Fruit fly (Drosophila melanogaster) whole organism, embryonic: Measurements from ENCODE around the gene CG13114.

Source experiments
- Ada2b ChIP-seq: fragments of 200-800 bp; sonication (Bioruptor generic); IDR thresholded peaks from 2 replicates; pipeline ENCODE4 v1.3.6; 2022; ENCODE audit warnings: missing biosample characterization, missing genetic modification characterization
- CG1024 ChIP-seq: fragments of 200-800 bp; sonication (Bioruptor generic); IDR thresholded peaks from 2 replicates; pipeline ENCODE4 v1.3.6; 2022; ENCODE audit warnings: missing biosample characterization, missing genetic modification characterization
- CG10267 ChIP-seq: fragments of 200-800 bp; sonication (Bioruptor generic); optimal IDR thresholded peaks from 2 replicates; lab custom pipeline; 2018; ENCODE audit warnings: missing biosample characterization, mild to moderate bottlenecking, missing genetic modification characterization, moderate library complexity
- CG10321 ChIP-seq: fragments of 200-800 bp; sonication (Bioruptor generic); IDR thresholded peaks from 2 replicates; pipeline ENCODE4 v1.3.6; 2022; ENCODE audit warnings: missing biosample characterization, missing genetic modification characterization
- CG12942 ChIP-seq: fragments of 200-800 bp; sonication (Bioruptor generic); optimal IDR thresholded peaks from 3 replicates; lab custom pipeline; 2016; ENCODE audit warnings: missing biosample characterization, missing genetic modification characterization
- CG14441 ChIP-seq: fragments of 200-800 bp; sonication (Bioruptor generic); IDR thresholded peaks from 2 replicates; pipeline ENCODE4 v1.3.6; 2022; ENCODE audit warnings: missing biosample characterization, missing genetic modification characterization
- CG16815 ChIP-seq: fragments of 200-800 bp; sonication (Bioruptor generic); optimal IDR thresholded peaks from 3 replicates; lab custom pipeline; 2017; ENCODE audit warnings: missing biosample characterization, mild to moderate bottlenecking, missing genetic modification characterization
- CG18476 ChIP-seq: fragments of 200-800 bp; sonication (Bioruptor generic); optimal IDR thresholded peaks from 2 replicates; lab custom pipeline; 2016; ENCODE audit warnings: missing biosample characterization, mild to moderate bottlenecking, missing genetic modification characterization
- CG2202 ChIP-seq: fragments of 200-800 bp; sonication (Bioruptor generic); optimal IDR thresholded peaks from 2 replicates; lab custom pipeline; 2018; ENCODE audit warnings: missing biosample characterization, mild to moderate bottlenecking, missing genetic modification characterization
- CG30403 ChIP-seq: fragments of 200-800 bp; sonication (Bioruptor generic); optimal IDR thresholded peaks from 3 replicates; lab custom pipeline; 2016; ENCODE audit warnings: missing biosample characterization, missing genetic modification characterization
- CG31365 ChIP-seq: fragments of 200-800 bp; sonication (Bioruptor generic); optimal IDR thresholded peaks from 2 replicates; lab custom pipeline; 2018; ENCODE audit warnings: missing biosample characterization, mild to moderate bottlenecking, missing genetic modification characterization
- CG3847 ChIP-seq: fragments of 200-800 bp; sonication (Bioruptor generic); IDR thresholded peaks from 2 replicates; pipeline ENCODE4 v1.3.6; 2022; ENCODE audit warnings: missing biosample characterization, missing genetic modification characterization
- CG43689 ChIP-seq: fragments of 200-800 bp; sonication (Bioruptor generic); IDR thresholded peaks from 2 replicates; pipeline ENCODE4 v1.3.6; 2022; ENCODE audit warnings: missing biosample characterization, missing genetic modification characterization
- CG6175 ChIP-seq: fragments of 200-800 bp; sonication (Bioruptor generic); IDR thresholded peaks from 3 replicates; pipeline ENCODE4 v1.3.6; 2022; ENCODE audit warnings: missing biosample characterization, missing genetic modification characterization
- CG6791 ChIP-seq: fragments of 200-800 bp; sonication (Bioruptor generic); IDR thresholded peaks from 3 replicates; pipeline ENCODE4 v1.3.6; 2022; ENCODE audit warnings: missing biosample characterization, missing genetic modification characterization; ENCODE audit not compliant: partially characterized antibody
- CG8281 ChIP-seq: fragments of 200-800 bp; sonication (Bioruptor generic); optimal IDR thresholded peaks from 2 replicates; lab custom pipeline; 2018; ENCODE audit warnings: missing biosample characterization, mild to moderate bottlenecking, missing genetic modification characterization, moderate library complexity
- CG8924 ChIP-seq: fragments of 200-800 bp; optimal IDR thresholded peaks from 3 replicates; lab custom pipeline; 2019; ENCODE audit warnings: missing biosample characterization, mild to moderate bottlenecking, missing genetic modification characterization, moderate library complexity
- CHES-1-like ChIP-seq: fragments of 200-800 bp; sonication (Bioruptor generic); optimal IDR thresholded peaks from 2 replicates; lab custom pipeline; 2016; ENCODE audit warnings: missing biosample characterization, missing genetic modification characterization
- Dad ChIP-seq: fragments of 200-800 bp; sonication (Bioruptor generic); optimal IDR thresholded peaks from 3 replicates; lab custom pipeline; 2016; ENCODE audit warnings: missing biosample characterization, missing genetic modification characterization
- Dfd ChIP-seq, 2 experiments: fragments of >200 bp; optimal IDR thresholded peaks; 2 replicates each; lab custom pipeline; 2017; ENCODE audit warnings: missing biosample characterization in 2 of 2, missing genetic modification characterization in 2 of 2
- Dp ChIP-seq: fragments of 200-800 bp; sonication (Bioruptor generic); optimal IDR thresholded peaks from 2 replicates; lab custom pipeline; 2018; ENCODE audit warnings: missing biosample characterization, mild to moderate bottlenecking, missing genetic modification characterization, moderate library complexity
- Hey ChIP-seq: fragments of 200-800 bp; sonication (Bioruptor generic); optimal IDR thresholded peaks from 3 replicates; lab custom pipeline; 2018; ENCODE audit warnings: missing biosample characterization, mild to moderate bottlenecking, missing genetic modification characterization
- Jarid2 ChIP-seq: fragments of 200-800 bp; sonication (Bioruptor generic); optimal IDR thresholded peaks from 3 replicates; lab custom pipeline; 2017; ENCODE audit warnings: mild to moderate bottlenecking, missing biosample characterization, missing genetic modification reagents, missing genetic modification characterization
- MBD-R2 ChIP-seq: fragments of 200-800 bp; sonication (Bioruptor generic); IDR thresholded peaks from 2 replicates; pipeline ENCODE4 v1.3.6; 2022; ENCODE audit warnings: missing biosample characterization, missing genetic modification characterization
- MTF-1 ChIP-seq: fragments of 200-800 bp; sonication (Bioruptor generic); optimal IDR thresholded peaks from 2 replicates; lab custom pipeline; 2018; ENCODE audit warnings: missing biosample characterization, mild to moderate bottlenecking, missing genetic modification characterization, borderline replicate concordance
- NFAT ChIP-seq: fragments of 200-800 bp; sonication (Bioruptor generic); IDR thresholded peaks from 2 replicates; pipeline ENCODE4 v1.3.6; 2022; ENCODE audit warnings: missing biosample characterization, missing genetic modification characterization
- NK7.1 ChIP-seq: fragments of 200-800 bp; sonication (Bioruptor generic); optimal IDR thresholded peaks from 3 replicates; lab custom pipeline; 2016; ENCODE audit warnings: missing biosample characterization, missing genetic modification characterization
- Neu2 ChIP-seq: fragments of 200-800 bp; sonication (Bioruptor generic); optimal IDR thresholded peaks from 3 replicates; lab custom pipeline; 2016; ENCODE audit warnings: missing biosample characterization, missing genetic modification characterization, borderline replicate concordance
- Nf-YB ChIP-seq: fragments of 200-800 bp; sonication (Bioruptor generic); optimal IDR thresholded peaks from 3 replicates; lab custom pipeline; 2019; ENCODE audit warnings: missing biosample characterization, mild to moderate bottlenecking, missing genetic modification characterization, moderate library complexity
- Scr ChIP-seq: fragments of 200-800 bp; sonication (Bioruptor generic); IDR thresholded peaks from 2 replicates; pipeline ENCODE4 v1.3.6; 2022; ENCODE audit warnings: missing biosample characterization, missing genetic modification characterization; ENCODE audit not compliant: partially characterized antibody
- Ssrp ChIP-seq: fragments of 200-800 bp; sonication (Bioruptor generic); optimal IDR thresholded peaks from 2 replicates; lab custom pipeline; 2018; ENCODE audit warnings: missing biosample characterization, mild to moderate bottlenecking, missing genetic modification characterization, moderate library complexity
- Taf1 ChIP-seq: fragments of 200-800 bp; sonication (Bioruptor generic); IDR thresholded peaks from 2 replicates; pipeline ENCODE4 v1.3.6; 2022; ENCODE audit warnings: missing biosample characterization, missing genetic modification characterization
- aop ChIP-seq: fragments of 200-800 bp; sonication (Bioruptor generic); IDR thresholded peaks from 2 replicates; pipeline ENCODE4 v1.3.6; 2022; ENCODE audit warnings: missing biosample characterization, missing genetic modification characterization
- br ChIP-seq: fragments of >200 bp; optimal IDR thresholded peaks from 2 replicates; lab custom pipeline; 2017
- cas ChIP-seq: fragments of 200-800 bp; sonication (Bioruptor generic); IDR thresholded peaks from 2 replicates; pipeline ENCODE4 v1.3.6; 2022; ENCODE audit warnings: missing biosample characterization, missing genetic modification characterization
- ci ChIP-seq: fragments of 200-800 bp; sonication (Bioruptor generic); IDR thresholded peaks from 3 replicates; pipeline ENCODE4 v1.3.6; 2022; ENCODE audit warnings: missing biosample characterization, missing genetic modification characterization
- danr ChIP-seq: fragments of 200-800 bp; sonication (Bioruptor generic); IDR thresholded peaks from 2 replicates; pipeline ENCODE4 v1.3.6; 2022; ENCODE audit warnings: missing biosample characterization, missing genetic modification characterization
- dimm ChIP-seq: fragments of 200-800 bp; sonication (Bioruptor generic); IDR thresholded peaks from 2 replicates; pipeline ENCODE4 v1.3.6; 2022; ENCODE audit warnings: missing biosample characterization, missing genetic modification characterization
- dmrt11E ChIP-seq: fragments of 200-800 bp; sonication (Bioruptor generic); optimal IDR thresholded peaks from 3 replicates; lab custom pipeline; 2018; ENCODE audit warnings: missing biosample characterization, mild to moderate bottlenecking, missing genetic modification characterization, moderate library complexity
- eve ChIP-seq, 2 experiments: fragments of >200 bp; optimal IDR thresholded peaks; 2 replicates each; lab custom pipeline; 2017; ENCODE audit warnings: missing biosample characterization in 2 of 2, missing genetic modification characterization in 2 of 2
- gce ChIP-seq: fragments of 200-800 bp; sonication (Bioruptor generic); IDR thresholded peaks from 3 replicates; pipeline ENCODE4 v1.3.6; 2022; ENCODE audit warnings: missing biosample characterization, missing genetic modification characterization
- gcm ChIP-seq: fragments of 200-800 bp; sonication (Bioruptor generic); optimal IDR thresholded peaks from 2 replicates; lab custom pipeline; 2019; ENCODE audit warnings: missing biosample characterization, mild to moderate bottlenecking, missing genetic modification characterization, moderate library complexity
- gem ChIP-seq: fragments of 200-800 bp; sonication (Bioruptor generic); optimal IDR thresholded peaks from 2 replicates; lab custom pipeline; 2019; ENCODE audit warnings: missing biosample characterization, mild to moderate bottlenecking, missing genetic modification characterization, moderate library complexity
- gfzf ChIP-seq: fragments of 200-800 bp; sonication (Bioruptor generic); optimal IDR thresholded peaks from 2 replicates; lab custom pipeline; 2016; ENCODE audit warnings: missing biosample characterization, mild to moderate bottlenecking, missing genetic modification characterization, moderate library complexity
- jigr1 ChIP-seq: fragments of 200-800 bp; sonication (Bioruptor generic); IDR thresholded peaks from 3 replicates; pipeline ENCODE4 v1.3.6; 2022; ENCODE audit warnings: missing biosample characterization, missing genetic modification characterization
- pb ChIP-seq: fragments of 200-800 bp; sonication (Bioruptor generic); optimal IDR thresholded peaks from 3 replicates; lab custom pipeline; 2016; ENCODE audit warnings: missing biosample characterization, missing genetic modification characterization
- run ChIP-seq: fragments of 200-800 bp; sonication (Bioruptor generic); optimal IDR thresholded peaks from 3 replicates; lab custom pipeline; 2018; ENCODE audit warnings: missing biosample characterization, mild to moderate bottlenecking, missing genetic modification characterization
- sima ChIP-seq: fragments of 200-800 bp; sonication (Bioruptor generic); optimal IDR thresholded peaks from 2 replicates; lab custom pipeline; 2016; ENCODE audit warnings: missing biosample characterization, missing genetic modification characterization
- sob ChIP-seq: fragments of 200-800 bp; sonication (Bioruptor generic); IDR thresholded peaks from 2 replicates; pipeline ENCODE4 v1.3.6; 2022; ENCODE audit warnings: missing biosample characterization, missing genetic modification characterization
- usp ChIP-seq: fragments of >200 bp; optimal IDR thresholded peaks from 2 replicates; lab custom pipeline; 2017; ENCODE audit warnings: missing biosample characterization, missing genetic modification characterization
- zfh1 ChIP-seq: fragments of 200-800 bp; sonication (Bioruptor generic); IDR thresholded peaks from 3 replicates; pipeline ENCODE4 v1.3.6; 2022; ENCODE audit warnings: missing biosample characterization, missing genetic modification characterization

CG13114 gene

DNA sequence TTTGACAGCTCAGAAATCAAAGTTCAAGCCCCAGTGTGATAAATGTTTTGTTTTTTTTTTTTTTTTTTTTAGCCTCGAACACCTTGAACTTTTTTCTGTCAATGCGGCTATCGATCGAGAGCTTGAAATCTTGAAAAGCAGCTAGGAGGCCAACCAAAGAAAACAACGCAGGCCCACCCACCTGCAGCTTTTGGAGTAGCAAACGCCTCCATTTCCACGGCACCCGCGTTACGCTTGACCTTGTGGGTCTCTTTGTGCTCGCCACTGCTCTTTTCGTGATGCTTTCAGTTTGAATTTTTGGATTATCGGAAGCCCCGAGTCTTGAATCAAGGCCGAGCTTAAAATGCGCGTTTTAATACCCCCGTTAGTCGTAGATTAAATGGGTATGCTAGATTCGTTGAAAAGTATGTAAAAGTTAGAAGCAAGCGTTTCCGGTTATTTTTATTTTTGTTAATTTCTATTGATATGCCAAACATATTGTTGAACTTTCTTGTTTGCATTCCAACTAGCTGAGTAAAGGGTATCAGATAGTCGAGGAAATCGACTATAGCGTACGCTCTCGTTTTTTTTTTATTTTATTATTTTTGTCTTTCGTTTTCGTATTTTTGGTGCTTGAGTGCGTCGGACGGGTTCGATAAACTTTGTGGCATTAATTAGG, 42.7 kb upstream of the CG13114 start:
- TF ChIP-seq CG8924 (tag; lab: Kevin White, UChicago), result peak; percentile 78
- peak; percentile 61; the same call in 1 of the 2 replicates for TF ChIP-seq CG3847 (GFP tag; lab: Robert Waterston, UW)
- TF ChIP-seq NK7.1 (GFP tag; lab: Kevin White, UChicago), result no peak
- TF ChIP-seq br (lab: Kevin White, UChicago), result no peak
- no peak for TF ChIP-seq dmrt11E (tag; lab: Kevin White, UChicago)
- TF ChIP-seq CG14441 (GFP tag; lab: Robert Waterston, UW), result peak; percentile 88
- peak; percentile 58 for TF ChIP-seq Ssrp
- no peak for TF ChIP-seq Scr (GFP tag; lab: Robert Waterston, UW)
- TF ChIP-seq CG10267 (tag; lab: Kevin White, UChicago), result peak; percentile 26
- peak; percentile 46 for TF ChIP-seq run
- TF ChIP-seq CG8281 (tag; lab: Kevin White, UChicago), result no peak
- peak; percentile 70 for TF ChIP-seq gcm
- no peak for TF ChIP-seq NFAT (GFP tag; lab: Robert Waterston, UW)
- no peak for TF ChIP-seq Taf1 (GFP tag; lab: Robert Waterston, UW)
- TF ChIP-seq CG6791 (GFP tag; lab: Robert Waterston, UW), result no peak
- TF ChIP-seq usp (GFP tag; lab: Kevin White, UChicago), result no peak
- peak; percentile 2 for TF ChIP-seq CG12942
- TF ChIP-seq Neu2 (GFP tag; lab: Kevin White, UChicago), result no peak
- TF ChIP-seq danr (GFP tag; lab: Robert Waterston, UW), result peak; percentile 55; the same call in 1 of the 2 replicates
- TF ChIP-seq MBD-R2 (GFP tag; lab: Robert Waterston, UW), result peak; percentile 53; the same call in 1 of the 2 replicates
- TF ChIP-seq Dad (GFP tag; lab: Kevin White, UChicago), result no peak
- peak; percentile 70; the same call in 2 of the 3 replicates for TF ChIP-seq zfh1 (GFP tag; lab: Robert Waterston, UW)
- peak; percentile 72; the same call in 1 of the 3 replicates for TF ChIP-seq gce (GFP tag; lab: Robert Waterston, UW)
- TF ChIP-seq CG2202, result no peak
- peak; percentile 94 for TF ChIP-seq ci (GFP tag; lab: Robert Waterston, UW)
- TF ChIP-seq Dfd (GFP tag; optimal IDR thresholded peaks at IDR 0.05; lab: Kevin White, UChicago), result no peak
- peak in 1 of 2 experiments; percentile 36 for TF ChIP-seq eve (GFP tag; optimal IDR thresholded peaks at IDR 0.05; lab: Kevin White, UChicago)
- TF ChIP-seq gfzf (GFP tag; lab: Kevin White, UChicago), result no peak
- TF ChIP-seq Nf-YB (GFP tag; lab: Kevin White, UChicago), result peak; percentile 28
- no peak for TF ChIP-seq CG31365 (tag; lab: Kevin White, UChicago)
- TF ChIP-seq dimm, result peak; percentile 72
- TF ChIP-seq gem, result peak; percentile 88
- peak; percentile 84 for TF ChIP-seq sob (GFP tag; lab: Robert Waterston, UW)
- TF ChIP-seq sima (GFP tag; lab: Kevin White, UChicago), result no peak
- peak; percentile 38 for TF ChIP-seq CG16815 (GFP tag; lab: Kevin White, UChicago)
- TF ChIP-seq jigr1 (GFP tag; lab: Robert Waterston, UW), result peak; percentile 30; the same call in 1 of the 3 replicates
- TF ChIP-seq pb (GFP tag; lab: Kevin White, UChicago), result no peak
- no peak for TF ChIP-seq Jarid2
- TF ChIP-seq CG18476 (GFP tag; lab: Kevin White, UChicago), result peak; percentile 38
- peak; percentile 82 for TF ChIP-seq CG30403 (GFP tag; lab: Kevin White, UChicago)
- TF ChIP-seq Hey (tag; lab: Kevin White, UChicago), result no peak
- peak; percentile 85 for TF ChIP-seq Ada2b (GFP tag; lab: Robert Waterston, UW)
- no peak; the same call in 1 of the 2 replicates for TF ChIP-seq CG10321
- TF ChIP-seq CG43689 (GFP tag; lab: Robert Waterston, UW), result peak; percentile 62
- TF ChIP-seq CG1024 (GFP tag; lab: Robert Waterston, UW), result peak; percentile 71
- TF ChIP-seq MTF-1, result no peak
- no peak for TF ChIP-seq Dp
- peak; percentile 39; the same call in 1 of the 2 replicates for TF ChIP-seq aop (GFP tag; lab: Robert Waterston, UW)
- no peak for TF ChIP-seq CG6175 (GFP tag; lab: Robert Waterston, UW)
- TF ChIP-seq cas (GFP tag; lab: Robert Waterston, UW), result peak; percentile 53; the same call in 1 of the 2 replicates
- peak; percentile 17 for TF ChIP-seq CHES-1-like
